Fruit fly (Drosophila melanogaster) whole organism, embryonic: ENCODE data around the gene Fer3HCH.

Experiments used
- Antp ChIP-seq: fragments of 200-800 bp; sonication (Bioruptor generic); optimal IDR thresholded peaks from 3 replicates; lab custom pipeline; 2016; ENCODE audit warnings: missing biosample characterization, missing genetic modification characterization
- B-H1 ChIP-seq: fragments of 200-800 bp; sonication (Bioruptor generic); IDR thresholded peaks from 3 replicates; pipeline ENCODE4 v1.3.6; 2022; ENCODE audit warnings: missing biosample characterization, missing genetic modification characterization
- B-H2 ChIP-seq: fragments of 200-800 bp; sonication (Bioruptor generic); optimal IDR thresholded peaks from 2 replicates; lab custom pipeline; 2018; ENCODE audit warnings: missing biosample characterization, mild to moderate bottlenecking, missing genetic modification characterization
- BEAF-32 ChIP-seq: fragments of 200-800 bp; sonication (Bioruptor generic); optimal IDR thresholded peaks from 3 replicates; lab custom pipeline; 2017; ENCODE audit warnings: missing biosample characterization, missing genetic modification characterization, mild to moderate bottlenecking, moderate library complexity, missing genetic modification reagents
- CG10431 ChIP-seq: fragments of 200-800 bp; sonication (Bioruptor generic); optimal IDR thresholded peaks from 3 replicates; lab custom pipeline; 2018; ENCODE audit warnings: missing biosample characterization, mild to moderate bottlenecking, missing genetic modification characterization
- CG10979 ChIP-seq: fragments of 200-800 bp; sonication (Bioruptor generic); optimal IDR thresholded peaks from 2 replicates; lab custom pipeline; 2018; ENCODE audit warnings: missing biosample characterization, mild to moderate bottlenecking, missing genetic modification characterization, moderate library complexity
- CG12104 ChIP-seq: fragments of 200-800 bp; sonication (Bioruptor generic); optimal IDR thresholded peaks from 3 replicates; lab custom pipeline; 2016; ENCODE audit warnings: missing biosample characterization, missing genetic modification characterization
- CG14710 ChIP-seq: fragments of 200-800 bp; sonication (Bioruptor generic); optimal IDR thresholded peaks from 3 replicates; lab custom pipeline; 2019; ENCODE audit warnings: missing biosample characterization, mild to moderate bottlenecking, missing genetic modification characterization, moderate library complexity
- CG14965 ChIP-seq: fragments of 200-800 bp; sonication (Bioruptor generic); optimal IDR thresholded peaks from 2 replicates; lab custom pipeline; 2016; ENCODE audit warnings: missing biosample characterization, missing genetic modification characterization, borderline replicate concordance
- CG18262 ChIP-seq: fragments of 200-800 bp; optimal IDR thresholded peaks from 3 replicates; lab custom pipeline; 2019; ENCODE audit warnings: missing biosample characterization, mild to moderate bottlenecking, missing genetic modification characterization, moderate library complexity
- CG1832 ChIP-seq: fragments of 200-800 bp; sonication (Bioruptor generic); optimal IDR thresholded peaks from 2 replicates; lab custom pipeline; 2017; ENCODE audit warnings: missing biosample characterization, mild to moderate bottlenecking, missing genetic modification characterization, inconsistent platforms
- CG2116 ChIP-seq: fragments of 200-800 bp; sonication (Bioruptor generic); optimal IDR thresholded peaks from 3 replicates; lab custom pipeline; 2018; ENCODE audit warnings: missing biosample characterization, mild to moderate bottlenecking, missing genetic modification characterization
- CG4282 ChIP-seq: fragments of 200-800 bp; sonication (Bioruptor generic); optimal IDR thresholded peaks from 2 replicates; lab custom pipeline; 2016; ENCODE audit warnings: missing biosample characterization, missing genetic modification characterization
- CG4328 ChIP-seq: fragments of 200-800 bp; sonication (Bioruptor generic); optimal IDR thresholded peaks from 3 replicates; lab custom pipeline; 2017; ENCODE audit warnings: missing biosample characterization, missing genetic modification reagents, missing genetic modification characterization
- CG43689 ChIP-seq: fragments of 200-800 bp; sonication (Bioruptor generic); IDR thresholded peaks from 2 replicates; pipeline ENCODE4 v1.3.6; 2022; ENCODE audit warnings: missing biosample characterization, missing genetic modification characterization
- CG4707 ChIP-seq: fragments of 200-800 bp; sonication (Bioruptor generic); optimal IDR thresholded peaks from 2 replicates; lab custom pipeline; 2018; ENCODE audit warnings: missing biosample characterization, mild to moderate bottlenecking, missing genetic modification characterization, moderate library complexity
- CG7745 ChIP-seq: fragments of 200-800 bp; sonication (Bioruptor generic); optimal IDR thresholded peaks from 2 replicates; lab custom pipeline; 2018; ENCODE audit warnings: missing biosample characterization, mild to moderate bottlenecking, missing genetic modification characterization, moderate library complexity
- CG8281 ChIP-seq: fragments of 200-800 bp; sonication (Bioruptor generic); optimal IDR thresholded peaks from 2 replicates; lab custom pipeline; 2018; ENCODE audit warnings: missing biosample characterization, mild to moderate bottlenecking, missing genetic modification characterization, moderate library complexity
- CG8478 ChIP-seq: fragments of >200 bp; optimal IDR thresholded peaks from 2 replicates; lab custom pipeline; 2018
- CG9215 ChIP-seq: fragments of 200-800 bp; sonication (Bioruptor generic); IDR thresholded peaks from 2 replicates; pipeline ENCODE4 v1.3.6; 2022; ENCODE audit warnings: missing biosample characterization, missing genetic modification characterization
- CG9609 ChIP-seq: fragments of 200-800 bp; sonication (Bioruptor generic); optimal IDR thresholded peaks from 3 replicates; lab custom pipeline; 2016; ENCODE audit warnings: missing biosample characterization, missing genetic modification characterization
- Deaf1 ChIP-seq: fragments of 200-800 bp; optimal IDR thresholded peaks from 3 replicates; lab custom pipeline; 2019; ENCODE audit warnings: missing biosample characterization, mild to moderate bottlenecking, missing genetic modification characterization, moderate library complexity
- Dek ChIP-seq: fragments of 200-800 bp; sonication (Bioruptor generic); optimal IDR thresholded peaks from 3 replicates; lab custom pipeline; 2019; ENCODE audit warnings: missing biosample characterization, mild to moderate bottlenecking, missing genetic modification characterization, moderate library complexity
- Doc3 ChIP-seq: fragments of 200-800 bp; sonication (Bioruptor generic); IDR thresholded peaks from 3 replicates; pipeline ENCODE4 v1.3.6; 2022; ENCODE audit warnings: missing biosample characterization, missing genetic modification characterization; ENCODE audit not compliant: partially characterized antibody
- ERR ChIP-seq: fragments of 200-800 bp; sonication (Bioruptor generic); optimal IDR thresholded peaks from 2 replicates; lab custom pipeline; 2016; ENCODE audit warnings: missing biosample characterization, missing genetic modification characterization
- Gsc ChIP-seq: fragments of 200-800 bp; sonication (Bioruptor generic); IDR thresholded peaks from 2 replicates; pipeline ENCODE4 v1.3.6; 2022; ENCODE audit warnings: missing biosample characterization, missing genetic modification characterization
- HLH4C ChIP-seq: fragments of 200-800 bp; sonication (Bioruptor generic); IDR thresholded peaks from 3 replicates; pipeline ENCODE4 v1.3.6; 2022; ENCODE audit warnings: missing biosample characterization, missing genetic modification characterization; ENCODE audit not compliant: partially characterized antibody
- Hmr ChIP-seq: fragments of 200-800 bp; sonication (Bioruptor generic); optimal IDR thresholded peaks from 3 replicates; lab custom pipeline; 2017; ENCODE audit warnings: mild to moderate bottlenecking, missing biosample characterization, missing genetic modification reagents, missing genetic modification characterization
- Hmx ChIP-seq: fragments of 200-800 bp; sonication (Bioruptor generic); optimal IDR thresholded peaks from 2 replicates; lab custom pipeline; 2016; ENCODE audit warnings: missing biosample characterization, missing genetic modification characterization
- Lhr ChIP-seq: fragments of 200-800 bp; sonication (Bioruptor generic); optimal IDR thresholded peaks from 3 replicates; lab custom pipeline; 2017; ENCODE audit warnings: mild to moderate bottlenecking, missing biosample characterization, missing genetic modification reagents, missing genetic modification characterization
- Lim3 ChIP-seq: fragments of 200-800 bp; sonication (Bioruptor generic); IDR thresholded peaks from 2 replicates; pipeline ENCODE4 v1.3.6; 2022; ENCODE audit warnings: missing biosample characterization, missing genetic modification characterization
- Mes4 ChIP-seq: fragments of 200-800 bp; sonication (Bioruptor generic); optimal IDR thresholded peaks from 2 replicates; lab custom pipeline; 2016; ENCODE audit warnings: missing biosample characterization, missing genetic modification characterization
- NC2α ChIP-seq: fragments of 200-800 bp; sonication (Bioruptor generic); optimal IDR thresholded peaks from 2 replicates; lab custom pipeline; 2016; ENCODE audit warnings: missing biosample characterization, missing genetic modification characterization
- Neu2 ChIP-seq: fragments of 200-800 bp; sonication (Bioruptor generic); optimal IDR thresholded peaks from 3 replicates; lab custom pipeline; 2016; ENCODE audit warnings: missing biosample characterization, missing genetic modification characterization, borderline replicate concordance
- Nf-YC ChIP-seq: fragments of 200-800 bp; optimal IDR thresholded peaks from 3 replicates; lab custom pipeline; 2019; ENCODE audit warnings: missing biosample characterization, mild to moderate bottlenecking, missing genetic modification characterization, moderate library complexity
- Oaz ChIP-seq: fragments of 200-800 bp; sonication (Bioruptor generic); IDR thresholded peaks from 2 replicates; pipeline ENCODE4 v1.3.6; 2022; ENCODE audit warnings: missing biosample characterization, missing genetic modification characterization
- Pdp1 ChIP-seq, 2 experiments: fragments of 200-800 bp; sonication (Bioruptor generic); optimal IDR thresholded peaks; 3 replicates each; lab custom pipeline; 2016; ENCODE audit warnings: missing biosample characterization in 2 of 2, missing genetic modification characterization in 2 of 2, mild to moderate bottlenecking in 1 of 2, moderate library complexity in 1 of 2
- Vsx1 ChIP-seq: fragments of 200-800 bp; sonication (Bioruptor generic); optimal IDR thresholded peaks from 2 replicates; lab custom pipeline; 2017; ENCODE audit warnings: missing biosample characterization, mild to moderate bottlenecking, missing genetic modification characterization, missing genetic modification reagents
- dmrt99B ChIP-seq: fragments of 200-800 bp; sonication (Bioruptor generic); optimal IDR thresholded peaks from 2 replicates; lab custom pipeline; 2018; ENCODE audit warnings: missing biosample characterization, mild to moderate bottlenecking, missing genetic modification characterization, moderate library complexity
- gcm2 ChIP-seq: fragments of 200-800 bp; sonication (Bioruptor generic); optimal IDR thresholded peaks from 2 replicates; lab custom pipeline; 2016; ENCODE audit warnings: missing biosample characterization, missing genetic modification characterization
- gem ChIP-seq: fragments of 200-800 bp; sonication (Bioruptor generic); optimal IDR thresholded peaks from 2 replicates; lab custom pipeline; 2019; ENCODE audit warnings: missing biosample characterization, mild to moderate bottlenecking, missing genetic modification characterization, moderate library complexity
- hth ChIP-seq: fragments of >200 bp; optimal IDR thresholded peaks from 2 replicates; lab custom pipeline; 2017; ENCODE audit warnings: inconsistent platforms
- knrl ChIP-seq: fragments of 200-800 bp; sonication (Bioruptor generic); IDR thresholded peaks from 3 replicates; pipeline ENCODE4 v1.3.6; 2022; ENCODE audit warnings: missing biosample characterization, missing genetic modification characterization; ENCODE audit not compliant: partially characterized antibody
- nerfin-1 ChIP-seq: fragments of 200-800 bp; sonication (Bioruptor generic); optimal IDR thresholded peaks from 3 replicates; lab custom pipeline; 2019; ENCODE audit warnings: missing biosample characterization, mild to moderate bottlenecking, missing genetic modification characterization, moderate library complexity
- org-1 ChIP-seq: fragments of 200-800 bp; sonication (Bioruptor generic); optimal IDR thresholded peaks from 2 replicates; lab custom pipeline; 2017; ENCODE audit warnings: missing biosample characterization, missing genetic modification characterization
- pita ChIP-seq: fragments of 200-800 bp; sonication (Bioruptor generic); optimal IDR thresholded peaks from 2 replicates; lab custom pipeline; 2017; ENCODE audit warnings: missing biosample characterization, mild to moderate bottlenecking, missing genetic modification characterization
- repo ChIP-seq: fragments of 200-800 bp; sonication (Bioruptor generic); optimal IDR thresholded peaks from 2 replicates; lab custom pipeline; 2016; ENCODE audit warnings: missing biosample characterization, missing genetic modification characterization
- seq ChIP-seq: fragments of 200-800 bp; sonication (Bioruptor generic); IDR thresholded peaks from 2 replicates; pipeline ENCODE4 v1.3.6; 2022; ENCODE audit warnings: missing biosample characterization, missing genetic modification characterization
- sug ChIP-seq: fragments of 200-800 bp; optimal IDR thresholded peaks from 2 replicates; lab custom pipeline; 2019; ENCODE audit warnings: missing biosample characterization, mild to moderate bottlenecking, missing genetic modification characterization, moderate library complexity
- twi ChIP-seq: fragments of 200-800 bp; optimal IDR thresholded peaks from 2 replicates; lab custom pipeline; 2019; ENCODE audit warnings: missing biosample characterization, mild to moderate bottlenecking, missing genetic modification characterization, moderate library complexity

Fer3HCH gene

dm6 chrX:13108144-13108824, at the start of gene Fer3HCH:
Fer3HCH (minus strand) TSS chrX:13108194.
- peak; percentile 7 for TF ChIP-seq nerfin-1 (tag; lab: Kevin White, UChicago)
- TF ChIP-seq Nf-YC (tag; lab: Kevin White, UChicago), result no peak
- peak; percentile 20 for TF ChIP-seq CG4707
- no peak for TF ChIP-seq Hmx (GFP tag; lab: Kevin White, UChicago)
- no peak for TF ChIP-seq CG9215 (GFP tag; lab: Robert Waterston, UW)
- TF ChIP-seq Lhr (GFP tag; lab: Kevin White, UChicago), result no peak
- TF ChIP-seq CG4328 (GFP tag; lab: Kevin White, UChicago), result peak; percentile 51
- no peak for TF ChIP-seq twi (tag; lab: Kevin White, UChicago)
- TF ChIP-seq CG10431 (GFP tag; lab: Kevin White, UChicago), result no peak
- no peak for TF ChIP-seq B-H2 (GFP tag; lab: Kevin White, UChicago)
- no peak for TF ChIP-seq knrl (GFP tag; lab: Robert Waterston, UW)
- TF ChIP-seq repo (GFP tag; lab: Kevin White, UChicago), result no peak
- peak; percentile 15 for TF ChIP-seq Hmr (GFP tag; lab: Kevin White, UChicago)
- TF ChIP-seq CG4282 (GFP tag; lab: Kevin White, UChicago), result no peak
- TF ChIP-seq CG14710 (tag; lab: Kevin White, UChicago), result peak; percentile 3
- no peak for TF ChIP-seq pita (GFP tag; lab: Kevin White, UChicago)
- TF ChIP-seq CG10979, result no peak
- no peak for TF ChIP-seq CG9609
- peak; percentile 39 for TF ChIP-seq gem (tag; lab: Kevin White, UChicago)
- no peak for TF ChIP-seq HLH4C
- TF ChIP-seq org-1 (GFP tag; lab: Kevin White, UChicago), result peak; percentile 0
- no peak for TF ChIP-seq Doc3 (GFP tag; lab: Robert Waterston, UW)
- no peak for TF ChIP-seq ERR (GFP tag; lab: Kevin White, UChicago)
- no peak for TF ChIP-seq CG2116 (GFP tag; lab: Kevin White, UChicago)
- TF ChIP-seq Vsx1 (GFP tag; lab: Kevin White, UChicago), result peak; percentile 2
- TF ChIP-seq hth (lab: Kevin White, UChicago), result no peak
- TF ChIP-seq CG1832 (GFP tag; lab: Kevin White, UChicago), result no peak
- TF ChIP-seq Antp (GFP tag; lab: Kevin White, UChicago), result no peak
- TF ChIP-seq Gsc (GFP tag; lab: Robert Waterston, UW), result no peak
- TF ChIP-seq Neu2 (GFP tag; lab: Kevin White, UChicago), result no peak
- no peak for TF ChIP-seq CG8478 (lab: Kevin White, UChicago)
- peak; percentile 4 for TF ChIP-seq CG18262 (tag; lab: Kevin White, UChicago)
- no peak for TF ChIP-seq gcm2
- peak; percentile 54 for TF ChIP-seq dmrt99B (tag; lab: Kevin White, UChicago)
- no peak for TF ChIP-seq Deaf1 (tag; lab: Kevin White, UChicago)
- TF ChIP-seq Mes4 (GFP tag; lab: Kevin White, UChicago), result no peak
- TF ChIP-seq Pdp1 (GFP tag; optimal IDR thresholded peaks at IDR 0.05; lab: Kevin White, UChicago), result no peak
- TF ChIP-seq CG43689, result no peak
- TF ChIP-seq Lim3 (GFP tag; lab: Robert Waterston, UW), result no peak
- TF ChIP-seq Oaz (GFP tag; lab: Robert Waterston, UW), result no peak
- TF ChIP-seq Dek (tag; lab: Kevin White, UChicago), result no peak
- TF ChIP-seq CG7745 (tag; lab: Kevin White, UChicago), result no peak
- TF ChIP-seq sug (tag; lab: Kevin White, UChicago), result no peak
- peak; percentile 12 for TF ChIP-seq CG12104 (GFP tag; lab: Kevin White, UChicago)
- no peak for TF ChIP-seq CG14965
- no peak for TF ChIP-seq B-H1
- no peak for TF ChIP-seq CG8281
- TF ChIP-seq BEAF-32 (GFP tag; lab: Kevin White, UChicago), result no peak
- no peak for TF ChIP-seq seq
- no peak for TF ChIP-seq NC2α (GFP tag; lab: Kevin White, UChicago)
